Worm (Caenorhabditis elegans): ENCODE results near the gene fbxb-43.

- TF ChIP-seq nhr-84 (tag; optimal IDR thresholded peaks at IDR 0.05) (no peak), pag-3 (tag; optimal IDR thresholded peaks at IDR 0.05; ENCODE audit: borderline replicate concordance, insufficient read depth) (no peak), lin-13 (GFP tag; optimal IDR thresholded peaks at IDR 0.05) (no peak), ceh-88 (GFP tag; IDR thresholded peaks at IDR 0.05) (no peak), snpc-4 (tag; optimal IDR thresholded peaks at IDR 0.05) (no peak), nhr-12 (tag; optimal IDR thresholded peaks at IDR 0.05) (no peak), dpl-1 (GFP tag; optimal IDR thresholded peaks at IDR 0.05) (no peak), nhr-237 (tag; optimal IDR thresholded peaks at IDR 0.05) (no peak), lsy-2 (tag; optimal IDR thresholded peaks at IDR 0.05) (no peak), aly-2 (tag; optimal IDR thresholded peaks at IDR 0.05) (no peak)
Measured at ce11 chrII:1537321-1537720, 1.3 kb downstream of the fbxb-43 start, which contains the start of gene fbxb-42.

Data from whole organism, L1 larva.